Worm (Caenorhabditis elegans) whole organism, L4/young adult: ENCODE measurements around the gene col-131.
A peak's percentile ranks its signal among the peaks of the same experiment; 100 is the strongest.

Source experiments
- W03F9.2 ChIP-seq: fragments of 150-350 bp; optimal IDR thresholded peaks from 2 replicates; lab custom pipeline; 2014; ENCODE audit warnings: missing biosample characterization, missing genetic modification characterization
- dao-5 ChIP-seq: sonication (generic microtip); optimal IDR thresholded peaks from 2 replicates; lab custom pipeline; 2016; ENCODE audit warnings: missing genotype, missing genetic modification characterization, moderate library complexity, missing compliant biosample characterization
- him-1 ChIP-seq: sonication (generic microtip); optimal IDR thresholded peaks from 2 replicates; lab custom pipeline; 2016; ENCODE audit warnings: missing genotype, missing genetic modification reagents, missing genetic modification characterization, missing compliant biosample characterization

Gene col-131

ce11 chrIV:13067200-13067599, at the start of gene col-131:
Gene col-131, minus strand, starts transcription at chrIV:13067300.
- no peak for TF ChIP-seq dao-5
- no peak for TF ChIP-seq him-1 (tag; lab: Kevin White, UChicago)
- TF ChIP-seq W03F9.2 (tag; lab: Kevin White, UChicago): no peak

- TF ChIP-seq him-1 (tag; lab: Kevin White, UChicago): no peak
- no peak for TF ChIP-seq W03F9.2 (tag; lab: Kevin White, UChicago)
- no peak for TF ChIP-seq dao-5
Observed at ce11 chrIV:13116679-13117078, 49.6 kb upstream of the col-131 start.

- TF ChIP-seq W03F9.2 (tag; lab: Kevin White, UChicago): no peak
- no peak for TF ChIP-seq dao-5
- no peak for TF ChIP-seq him-1 (tag; lab: Kevin White, UChicago)
Observed at ce11 chrIV:13112982-13113381, 45.9 kb upstream of the col-131 start, which contains the start of gene best-2. Gene best-2, minus strand, starts transcription at chrIV:13113082.

ce11 chrIV:13110876-13111275, 43.8 kb upstream of the col-131 start:
- TF ChIP-seq dao-5 (no peak), him-1 (tag; lab: Kevin White, UChicago) (no peak), W03F9.2 (tag; lab: Kevin White, UChicago) (no peak)

ce11 chrIV:13109751-13110150, 42.7 kb upstream of the col-131 start, which contains the start of gene best-1:
Gene best-1, minus strand, starts transcription at chrIV:13109779.
- no peak for TF ChIP-seq him-1 (tag; lab: Kevin White, UChicago)
- TF ChIP-seq W03F9.2 (tag; lab: Kevin White, UChicago): no peak
- no peak for TF ChIP-seq dao-5

ce11 chrIV:13108430-13108829, 41.3 kb upstream of the col-131 start:
- no peak for TF ChIP-seq W03F9.2 (tag; lab: Kevin White, UChicago)
- TF ChIP-seq him-1 (tag; lab: Kevin White, UChicago): no peak
- TF ChIP-seq dao-5: no peak

- TF ChIP-seq dao-5 (no peak), W03F9.2 (tag; lab: Kevin White, UChicago) (no peak), him-1 (tag; lab: Kevin White, UChicago) (no peak)
Observed at ce11 chrIV:13107359-13107758, 40.3 kb upstream of the col-131 start, which contains the start of gene B0564.2. Gene B0564.2, plus strand, starts transcription at chrIV:13107659.

ce11 chrIV:13104900-13105299, 37.8 kb upstream of the col-131 start, which contains the start of gene rde-11:
Gene rde-11, plus strand, starts transcription at chrIV:13105200.
- TF ChIP-seq W03F9.2 (tag; lab: Kevin White, UChicago): no peak
- TF ChIP-seq him-1 (tag; lab: Kevin White, UChicago): no peak
- TF ChIP-seq dao-5: no peak

ce11 chrIV:13100415-13100814, 33.3 kb upstream of the col-131 start, which contains the start of gene fask-1:
Gene fask-1, plus strand, starts transcription at chrIV:13100715.
- TF ChIP-seq him-1 (tag; lab: Kevin White, UChicago): no peak

ce11 chrIV:13098652-13099051, 31.6 kb upstream of the col-131 start, which contains the start of the genes dli-1, tin-9.2 and exos-4.1:
Gene dli-1, minus strand, starts transcription at chrIV:13098792.
Gene tin-9.2, plus strand, starts transcription at chrIV:13098995.
Gene exos-4.1, plus strand, starts transcription at chrIV:13098999.
- TF ChIP-seq dao-5 (no peak), W03F9.2 (tag; lab: Kevin White, UChicago) (peak; percentile 86), him-1 (tag; lab: Kevin White, UChicago) (no peak)

ce11 chrIV:13096778-13097177, 29.7 kb upstream of the col-131 start:
- TF ChIP-seq him-1 (tag; lab: Kevin White, UChicago) (no peak), dao-5 (no peak), W03F9.2 (tag; lab: Kevin White, UChicago) (no peak)

ce11 chrIV:13095462-13095861, 28.4 kb upstream of the col-131 start, which contains the start of gene rfc-3:
Gene rfc-3, plus strand, starts transcription at chrIV:13095762.
- TF ChIP-seq him-1 (tag; lab: Kevin White, UChicago) (no peak), W03F9.2 (tag; lab: Kevin White, UChicago) (no peak), dao-5 (no peak)

ce11 chrIV:13093677-13094076, 26.6 kb upstream of the col-131 start, which contains the start of the genes prcc-1 and C39E9.12:
Gene prcc-1, minus strand, starts transcription at chrIV:13093795.
Gene C39E9.12, plus strand, starts transcription at chrIV:13094007.
- TF ChIP-seq him-1 (tag; lab: Kevin White, UChicago) (no peak), W03F9.2 (tag; lab: Kevin White, UChicago) (no peak), dao-5 (no peak)

- TF ChIP-seq him-1 (tag; lab: Kevin White, UChicago) (no peak), W03F9.2 (tag; lab: Kevin White, UChicago) (no peak), dao-5 (no peak)
Observed at ce11 chrIV:13090967-13091366, 23.9 kb upstream of the col-131 start, which contains the start of gene col-132. Gene col-132, minus strand, starts transcription at chrIV:13091067.
